Fruit fly (Drosophila melanogaster) whole organism, embryonic: Measurements from ENCODE around the gene mRpS9.

ENCODE experiments used
- Abd-B ChIP-seq: fragments of 200-800 bp; sonication (Bioruptor generic); optimal IDR thresholded peaks from 2 replicates; lab custom pipeline; 2018; ENCODE audit warnings: missing biosample characterization, mild to moderate bottlenecking, missing genetic modification characterization, moderate library complexity
- Adf1 ChIP-seq: fragments of 200-800 bp; sonication (Bioruptor generic); IDR thresholded peaks from 2 replicates; pipeline ENCODE4 v1.3.6; 2022; ENCODE audit warnings: missing biosample characterization, missing genetic modification characterization
- Awh ChIP-seq: fragments of 200-800 bp; sonication (Bioruptor generic); IDR thresholded peaks from 2 replicates; pipeline ENCODE4, ENCODE4 v1.3.6; 2022; ENCODE audit warnings: missing biosample characterization, missing genetic modification characterization
- Bteb2 ChIP-seq: fragments of 200-800 bp; sonication (Bioruptor generic); optimal IDR thresholded peaks from 2 replicates; lab custom pipeline; 2016; ENCODE audit warnings: missing biosample characterization, missing genetic modification characterization
- CG11504 ChIP-seq: fragments of 200-800 bp; sonication (Bioruptor generic); optimal IDR thresholded peaks from 3 replicates; lab custom pipeline; 2019; ENCODE audit warnings: missing biosample characterization, mild to moderate bottlenecking, missing genetic modification characterization, moderate library complexity
- CG12155 ChIP-seq: fragments of 200-800 bp; sonication (Bioruptor generic); optimal IDR thresholded peaks from 3 replicates; lab custom pipeline; 2016; ENCODE audit warnings: missing biosample characterization, missing genetic modification characterization
- CG12769 ChIP-seq: fragments of 200-800 bp; sonication (Bioruptor generic); optimal IDR thresholded peaks from 2 replicates; lab custom pipeline; 2019; ENCODE audit warnings: missing biosample characterization, mild to moderate bottlenecking, missing genetic modification characterization, moderate library complexity
- CG15073 ChIP-seq: fragments of 200-800 bp; sonication (Bioruptor generic); optimal IDR thresholded peaks from 2 replicates; lab custom pipeline; 2016; ENCODE audit warnings: missing biosample characterization, missing genetic modification characterization
- CG15269 ChIP-seq: fragments of 200-800 bp; sonication (Bioruptor generic); optimal IDR thresholded peaks from 2 replicates; lab custom pipeline; 2018; ENCODE audit warnings: missing biosample characterization, mild to moderate bottlenecking, missing genetic modification characterization, moderate library complexity
- CG17328 ChIP-seq: fragments of 200-800 bp; sonication (Bioruptor generic); IDR thresholded peaks from 2 replicates; pipeline ENCODE4 v1.3.6; 2022; ENCODE audit warnings: missing biosample characterization, missing genetic modification characterization
- CG2678 ChIP-seq: fragments of 200-800 bp; sonication (Bioruptor generic); optimal IDR thresholded peaks from 3 replicates; lab custom pipeline; 2019; ENCODE audit warnings: missing biosample characterization, mild to moderate bottlenecking, missing genetic modification characterization, moderate library complexity
- CG2712 ChIP-seq: fragments of 200-800 bp; optimal IDR thresholded peaks from 3 replicates; lab custom pipeline; 2019; ENCODE audit warnings: missing biosample characterization, mild to moderate bottlenecking, missing genetic modification characterization, moderate library complexity
- CG30020 ChIP-seq: fragments of 200-800 bp; optimal IDR thresholded peaks from 2 replicates; lab custom pipeline; 2019; ENCODE audit warnings: missing biosample characterization, mild to moderate bottlenecking, missing genetic modification characterization, moderate library complexity
- CG31224 ChIP-seq: fragments of 200-800 bp; sonication (Bioruptor generic); IDR thresholded peaks from 2 replicates; pipeline ENCODE4 v1.3.6; 2022; ENCODE audit warnings: missing biosample characterization, missing genetic modification characterization
- CG32772 ChIP-seq: fragments of 200-800 bp; sonication (Bioruptor generic); IDR thresholded peaks from 2 replicates; pipeline ENCODE4 v1.3.6; 2022; ENCODE audit warnings: missing biosample characterization, missing genetic modification characterization
- CG34376 ChIP-seq: fragments of 200-800 bp; sonication (Bioruptor generic); optimal IDR thresholded peaks from 2 replicates; lab custom pipeline; 2018; ENCODE audit warnings: missing biosample characterization, mild to moderate bottlenecking, missing genetic modification characterization
- CG6854 ChIP-seq: fragments of 200-800 bp; sonication (Bioruptor generic); optimal IDR thresholded peaks from 3 replicates; lab custom pipeline; 2017; ENCODE audit warnings: missing biosample characterization, mild to moderate bottlenecking, missing genetic modification characterization
- CG7786 ChIP-seq: fragments of 200-800 bp; sonication (Bioruptor generic); optimal IDR thresholded peaks from 2 replicates; lab custom pipeline; 2016; ENCODE audit warnings: missing biosample characterization, missing genetic modification characterization
- CG8388 ChIP-seq: fragments of 200-800 bp; sonication (Bioruptor generic); optimal IDR thresholded peaks from 2 replicates; lab custom pipeline; 2019; ENCODE audit warnings: missing biosample characterization, mild to moderate bottlenecking, missing genetic modification characterization, moderate library complexity
- Dip2 ChIP-seq: fragments of 200-800 bp; sonication (Bioruptor generic); IDR thresholded peaks from 2 replicates; pipeline ENCODE4 v1.3.6; 2022; ENCODE audit warnings: missing biosample characterization, missing genetic modification characterization
- Drgx ChIP-seq: fragments of 200-800 bp; sonication (Bioruptor generic); IDR thresholded peaks from 2 replicates; pipeline ENCODE4 v1.3.6; 2022; ENCODE audit warnings: missing biosample characterization, missing genetic modification characterization
- Gug ChIP-seq: fragments of 200-800 bp; sonication (Bioruptor generic); IDR thresholded peaks from 4 replicates; pipeline ENCODE4 v1.3.6; 2022; ENCODE audit warnings: missing biosample characterization, missing genetic modification characterization
- Jarid2 ChIP-seq: fragments of 200-800 bp; sonication (Bioruptor generic); optimal IDR thresholded peaks from 3 replicates; lab custom pipeline; 2017; ENCODE audit warnings: mild to moderate bottlenecking, missing biosample characterization, missing genetic modification reagents, missing genetic modification characterization
- Lhr ChIP-seq: fragments of 200-800 bp; sonication (Bioruptor generic); optimal IDR thresholded peaks from 3 replicates; lab custom pipeline; 2017; ENCODE audit warnings: mild to moderate bottlenecking, missing biosample characterization, missing genetic modification reagents, missing genetic modification characterization
- Myb ChIP-seq: fragments of 200-800 bp; sonication (Bioruptor generic); optimal IDR thresholded peaks from 2 replicates; lab custom pipeline; 2016; ENCODE audit warnings: missing biosample characterization, missing genetic modification characterization
- NFAT ChIP-seq: fragments of 200-800 bp; sonication (Bioruptor generic); IDR thresholded peaks from 2 replicates; pipeline ENCODE4 v1.3.6; 2022; ENCODE audit warnings: missing biosample characterization, missing genetic modification characterization
- Nf-YB ChIP-seq: fragments of 200-800 bp; sonication (Bioruptor generic); optimal IDR thresholded peaks from 3 replicates; lab custom pipeline; 2019; ENCODE audit warnings: missing biosample characterization, mild to moderate bottlenecking, missing genetic modification characterization, moderate library complexity
- Oaz ChIP-seq: fragments of 200-800 bp; sonication (Bioruptor generic); IDR thresholded peaks from 2 replicates; pipeline ENCODE4 v1.3.6; 2022; ENCODE audit warnings: missing biosample characterization, missing genetic modification characterization
- Ptx1 ChIP-seq: fragments of 200-800 bp; sonication (Bioruptor generic); IDR thresholded peaks from 2 replicates; pipeline ENCODE4 v1.3.6; 2022; ENCODE audit warnings: missing biosample characterization, missing genetic modification characterization
- Rx ChIP-seq: fragments of 200-800 bp; sonication (Bioruptor generic); IDR thresholded peaks from 2 replicates; pipeline ENCODE4 v1.3.6; 2022; ENCODE audit warnings: missing biosample characterization, missing genetic modification characterization
- Sry-β ChIP-seq: fragments of 200-800 bp; sonication (Bioruptor generic); optimal IDR thresholded peaks from 2 replicates; lab custom pipeline; 2018; ENCODE audit warnings: missing biosample characterization, mild to moderate bottlenecking, missing genetic modification characterization, moderate library complexity
- Trl ChIP-seq, 3 experiments: fragments of >200 bp in 2 of 3; fragments of 200-800 bp in 1 of 3; sonication (Bioruptor generic) in 1 of 3; optimal IDR thresholded peaks; 2 replicates in 1 of 3; 3 replicates in 2 of 3; lab custom pipeline; 2016 to 2017; ENCODE audit warnings: missing biosample characterization in 1 of 3, missing genetic modification characterization in 1 of 3
- bbx ChIP-seq: fragments of 200-800 bp; sonication (Bioruptor generic); IDR thresholded peaks from 2 replicates; pipeline ENCODE4 v1.3.6; 2022; ENCODE audit warnings: missing biosample characterization, missing genetic modification characterization; ENCODE audit not compliant: partially characterized antibody
- chm ChIP-seq: fragments of 200-800 bp; sonication (Bioruptor generic); IDR thresholded peaks from 2 replicates; pipeline ENCODE4 v1.3.6; 2022; ENCODE audit warnings: missing biosample characterization, missing genetic modification characterization
- corto ChIP-seq: fragments of 200-800 bp; sonication (Bioruptor generic); optimal IDR thresholded peaks from 2 replicates; lab custom pipeline; 2016; ENCODE audit warnings: missing biosample characterization, mild to moderate bottlenecking, missing genetic modification characterization, moderate library complexity
- crc ChIP-seq: fragments of 200-800 bp; sonication (Bioruptor generic); optimal IDR thresholded peaks from 2 replicates; lab custom pipeline; 2016; ENCODE audit warnings: missing biosample characterization, missing genetic modification characterization
- danr ChIP-seq: fragments of 200-800 bp; sonication (Bioruptor generic); IDR thresholded peaks from 2 replicates; pipeline ENCODE4 v1.3.6; 2022; ENCODE audit warnings: missing biosample characterization, missing genetic modification characterization
- dm ChIP-seq: fragments of 200-800 bp; sonication (Bioruptor generic); optimal IDR thresholded peaks from 3 replicates; lab custom pipeline; 2016; ENCODE audit warnings: missing biosample characterization, missing genetic modification characterization
- ftz-f1 ChIP-seq: fragments of 200-800 bp; sonication (Bioruptor generic); optimal IDR thresholded peaks from 2 replicates; lab custom pipeline; 2016; ENCODE audit warnings: missing biosample characterization, missing genetic modification characterization
- ind ChIP-seq: fragments of 200-800 bp; sonication (Bioruptor generic); optimal IDR thresholded peaks from 3 replicates; lab custom pipeline; 2016; ENCODE audit warnings: missing biosample characterization, missing genetic modification characterization
- jumu ChIP-seq: fragments of 200-800 bp; sonication (Bioruptor generic); optimal IDR thresholded peaks from 3 replicates; lab custom pipeline; 2016; ENCODE audit warnings: missing biosample characterization, missing genetic modification characterization
- kay ChIP-seq: fragments of 200-800 bp; sonication (Bioruptor generic); optimal IDR thresholded peaks from 2 replicates; lab custom pipeline; 2016; ENCODE audit warnings: missing biosample characterization, missing genetic modification characterization
- mam ChIP-seq: fragments of 200-800 bp; sonication (Bioruptor generic); optimal IDR thresholded peaks from 3 replicates; lab custom pipeline; 2016; ENCODE audit warnings: missing biosample characterization, missing genetic modification characterization
- nmo ChIP-seq: fragments of 200-800 bp; sonication (Bioruptor generic); optimal IDR thresholded peaks from 2 replicates; lab custom pipeline; 2018; ENCODE audit warnings: missing biosample characterization, mild to moderate bottlenecking, missing genetic modification characterization, moderate library complexity
- peb ChIP-seq: fragments of 200-800 bp; sonication (Bioruptor generic); IDR thresholded peaks from 2 replicates; pipeline ENCODE4 v1.3.6; 2022; ENCODE audit warnings: missing biosample characterization, missing genetic modification characterization
- psq ChIP-seq: fragments of 200-800 bp; sonication (Bioruptor generic); optimal IDR thresholded peaks from 2 replicates; lab custom pipeline; 2017; ENCODE audit warnings: missing biosample characterization, missing genetic modification characterization
- rib ChIP-seq: fragments of 200-800 bp; sonication (Bioruptor generic); IDR thresholded peaks from 2 replicates; pipeline ENCODE4 v1.3.6; 2022; ENCODE audit warnings: missing biosample characterization, missing genetic modification characterization
- sc ChIP-seq, 3 experiments: fragments of >200 bp in 2 of 3; fragments of 200-800 bp in 1 of 3; sonication (Bioruptor generic) in 1 of 3; optimal IDR thresholded peaks; 2 replicates in 2 of 3; 3 replicates in 1 of 3; lab custom pipeline; 2017; ENCODE audit warnings: mild to moderate bottlenecking in 1 of 3, missing biosample characterization in 1 of 3, missing genetic modification characterization in 1 of 3, missing genetic modification reagents in 1 of 3
- schlank ChIP-seq: fragments of 200-800 bp; sonication (Bioruptor generic); optimal IDR thresholded peaks from 2 replicates; lab custom pipeline; 2018; ENCODE audit warnings: missing biosample characterization, mild to moderate bottlenecking, missing genetic modification characterization
- slou ChIP-seq: fragments of 200-800 bp; sonication (Bioruptor generic); optimal IDR thresholded peaks from 3 replicates; lab custom pipeline; 2016; ENCODE audit warnings: missing biosample characterization, missing genetic modification characterization
- unpg ChIP-seq: fragments of 200-800 bp; sonication (Bioruptor generic); optimal IDR thresholded peaks from 3 replicates; lab custom pipeline; 2018; ENCODE audit warnings: missing biosample characterization, mild to moderate bottlenecking, missing genetic modification characterization, moderate library complexity

Gene mRpS9

DNA sequence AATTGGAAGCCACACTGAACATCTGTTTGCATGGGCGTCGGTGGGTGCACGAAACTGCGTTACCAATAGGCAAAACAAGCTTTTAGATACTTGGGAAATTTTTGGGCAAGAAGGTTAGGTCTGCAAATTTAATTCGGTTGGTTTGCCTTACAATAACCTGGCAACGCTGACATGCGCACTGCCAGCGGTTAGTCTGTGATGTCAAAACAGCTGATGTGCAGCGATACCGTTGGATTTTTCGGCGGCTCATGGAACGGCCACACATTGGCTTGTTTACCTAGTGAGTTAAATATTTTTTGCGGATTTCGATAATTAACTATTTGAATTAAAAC, 15.6 kb downstream of the mRpS9 start, which contains the start of gene ArgRS-m (continued):
- TF ChIP-seq Lhr (GFP tag; lab: Kevin White, UChicago) (peak; percentile 54), Rx (no peak), mam (peak; percentile 66), Bteb2 (GFP tag; lab: Kevin White, UChicago) (peak; percentile 63), CG30020 (tag; lab: Kevin White, UChicago) (peak; percentile 8), CG8388 (GFP tag; lab: Kevin White, UChicago) (no peak), ftz-f1 (GFP tag; lab: Kevin White, UChicago) (peak; percentile 21), CG15073 (GFP tag; lab: Kevin White, UChicago) (no peak), rib (GFP tag; lab: Robert Waterston, UW) (no peak), Dip2 (GFP tag; lab: Robert Waterston, UW) (no peak), CG17328 (GFP tag; lab: Robert Waterston, UW) (no peak), Trl (optimal IDR thresholded peaks at IDR 0.05; lab: Kevin White, UChicago) (no peak), Trl (GFP tag; optimal IDR thresholded peaks at IDR 0.05; lab: Kevin White, UChicago) (peak; percentile 42), Sry-β (GFP tag; lab: Kevin White, UChicago) (no peak), Myb (GFP tag; lab: Kevin White, UChicago) (peak; percentile 60), CG2678 (tag; lab: Kevin White, UChicago) (peak; percentile 41), Jarid2 (GFP tag; lab: Kevin White, UChicago) (no peak), Gug (GFP tag; lab: Robert Waterston, UW) (peak; percentile 40; the same call in 2 of the 4 replicates), CG32772 (GFP tag; lab: Robert Waterston, UW) (no peak), psq (peak; percentile 28), schlank (tag; lab: Kevin White, UChicago) (peak; percentile 42), Nf-YB (GFP tag; lab: Kevin White, UChicago) (peak; percentile 6), bbx (GFP tag; lab: Robert Waterston, UW) (no peak), chm (GFP tag; lab: Robert Waterston, UW) (no peak), ind (peak; percentile 67), peb (GFP tag; lab: Robert Waterston, UW) (no peak), NFAT (peak; percentile 77), CG31224 (GFP tag; lab: Robert Waterston, UW) (no peak), Ptx1 (GFP tag; lab: Robert Waterston, UW) (peak; percentile 41; the same call in 1 of the 2 replicates), sc (optimal IDR thresholded peaks at IDR 0.05; lab: Kevin White, UChicago) (no peak), sc (GFP tag; optimal IDR thresholded peaks at IDR 0.05; lab: Kevin White, UChicago) (no peak), nmo (GFP tag; lab: Kevin White, UChicago) (peak; percentile 69), CG15269 (tag; lab: Kevin White, UChicago) (peak; percentile 45), Awh (GFP tag; lab: Robert Waterston, UW) (no peak), kay (GFP tag; lab: Kevin White, UChicago) (no peak), danr (GFP tag; lab: Robert Waterston, UW) (no peak), Oaz (GFP tag; lab: Robert Waterston, UW) (no peak), slou (no peak), Drgx (GFP tag; lab: Robert Waterston, UW) (peak; percentile 64), CG11504 (tag; lab: Kevin White, UChicago) (no peak), CG12155 (GFP tag; lab: Kevin White, UChicago) (peak; percentile 31), Abd-B (GFP tag; lab: Kevin White, UChicago) (peak; percentile 17), Adf1 (peak; percentile 23; the same call in 1 of the 2 replicates), dm (GFP tag; lab: Kevin White, UChicago) (peak; percentile 60), crc (no peak), CG6854 (GFP tag; lab: Kevin White, UChicago) (peak; percentile 32), CG34376 (GFP tag; lab: Kevin White, UChicago) (peak; percentile 44), CG2712 (tag; lab: Kevin White, UChicago) (peak; percentile 40), CG12769 (tag; lab: Kevin White, UChicago) (peak; percentile 78), unpg (GFP tag; lab: Kevin White, UChicago) (peak; percentile 42), corto (GFP tag; lab: Kevin White, UChicago) (no peak), CG7786 (GFP tag; lab: Kevin White, UChicago) (peak; percentile 73), jumu (GFP tag; lab: Kevin White, UChicago) (peak; percentile 68)
